Fruit fly (Drosophila melanogaster) whole organism, embryonic: Measurements from ENCODE around the gene Taf8.

ENCODE experiments used
- Aef1 ChIP-seq: fragments of 200-800 bp; sonication (Bioruptor generic); IDR thresholded peaks from 3 replicates; pipeline ENCODE4 v1.3.6; 2022; ENCODE audit warnings: missing biosample characterization, missing genetic modification characterization
- Asciz ChIP-seq: fragments of 200-800 bp; sonication (Bioruptor generic); optimal IDR thresholded peaks from 2 replicates; lab custom pipeline; 2017; ENCODE audit warnings: missing biosample characterization, mild to moderate bottlenecking, missing genetic modification characterization, missing genetic modification reagents
- Atf3 ChIP-seq: fragments of 200-800 bp; sonication (Bioruptor generic); optimal IDR thresholded peaks from 3 replicates; lab custom pipeline; 2016; ENCODE audit warnings: missing biosample characterization, missing genetic modification characterization
- Bgb ChIP-seq: fragments of 200-800 bp; sonication (Bioruptor generic); IDR thresholded peaks from 2 replicates; pipeline ENCODE4 v1.3.6; 2022; ENCODE audit warnings: missing biosample characterization, missing genetic modification characterization; ENCODE audit not compliant: partially characterized antibody
- CG10147 ChIP-seq: fragments of 200-800 bp; sonication (Bioruptor generic); optimal IDR thresholded peaks from 2 replicates; lab custom pipeline; 2019; ENCODE audit warnings: missing biosample characterization, mild to moderate bottlenecking, missing genetic modification characterization, moderate library complexity
- CG10431 ChIP-seq: fragments of 200-800 bp; sonication (Bioruptor generic); optimal IDR thresholded peaks from 3 replicates; lab custom pipeline; 2018; ENCODE audit warnings: missing biosample characterization, mild to moderate bottlenecking, missing genetic modification characterization
- CG12155 ChIP-seq: fragments of 200-800 bp; sonication (Bioruptor generic); optimal IDR thresholded peaks from 3 replicates; lab custom pipeline; 2016; ENCODE audit warnings: missing biosample characterization, missing genetic modification characterization
- CG12299 ChIP-seq: fragments of 200-800 bp; sonication (Bioruptor generic); optimal IDR thresholded peaks from 2 replicates; lab custom pipeline; 2018; ENCODE audit warnings: missing biosample characterization, mild to moderate bottlenecking, missing genetic modification characterization
- CG15514 ChIP-seq: fragments of 200-800 bp; sonication (Bioruptor generic); optimal IDR thresholded peaks from 3 replicates; lab custom pipeline; 2017; ENCODE audit warnings: missing biosample characterization, missing genetic modification characterization, mild to moderate bottlenecking, moderate library complexity, missing genetic modification reagents
- CG15601 ChIP-seq: fragments of 200-800 bp; sonication (Bioruptor generic); optimal IDR thresholded peaks from 3 replicates; lab custom pipeline; 2019; ENCODE audit warnings: missing biosample characterization, mild to moderate bottlenecking, missing genetic modification characterization, moderate library complexity
- CG1603 ChIP-seq: fragments of 200-800 bp; sonication (Bioruptor generic); optimal IDR thresholded peaks from 2 replicates; lab custom pipeline; 2019; ENCODE audit warnings: missing biosample characterization, mild to moderate bottlenecking, missing genetic modification characterization, moderate library complexity
- CG16863 ChIP-seq: fragments of 200-800 bp; sonication (Bioruptor generic); optimal IDR thresholded peaks from 3 replicates; lab custom pipeline; 2016; ENCODE audit warnings: missing biosample characterization, missing genetic modification characterization
- CG17186 ChIP-seq: fragments of 200-800 bp; sonication (Bioruptor generic); optimal IDR thresholded peaks from 3 replicates; lab custom pipeline; 2017; ENCODE audit warnings: missing biosample characterization, missing genetic modification reagents, missing genetic modification characterization
- CG17359 ChIP-seq: fragments of 200-800 bp; sonication (Bioruptor generic); optimal IDR thresholded peaks from 3 replicates; lab custom pipeline; 2018; ENCODE audit warnings: missing biosample characterization, mild to moderate bottlenecking, missing genetic modification characterization, moderate library complexity
- CG30403 ChIP-seq: fragments of 200-800 bp; sonication (Bioruptor generic); optimal IDR thresholded peaks from 3 replicates; lab custom pipeline; 2016; ENCODE audit warnings: missing biosample characterization, missing genetic modification characterization
- CG31388 ChIP-seq: fragments of 200-800 bp; sonication (Bioruptor generic); optimal IDR thresholded peaks from 2 replicates; lab custom pipeline; 2016; ENCODE audit warnings: missing biosample characterization, missing genetic modification characterization
- CG3407 ChIP-seq: fragments of 200-800 bp; sonication (Bioruptor generic); optimal IDR thresholded peaks from 2 replicates; lab custom pipeline; 2018; ENCODE audit warnings: missing biosample characterization, mild to moderate bottlenecking, missing genetic modification characterization
- CG34422 ChIP-seq: fragments of 200-800 bp; sonication (Bioruptor generic); IDR thresholded peaks from 3 replicates; pipeline ENCODE4 v1.3.6; 2022; ENCODE audit warnings: missing biosample characterization, missing genetic modification characterization
- CG42726 ChIP-seq: fragments of 200-800 bp; sonication (Bioruptor generic); IDR thresholded peaks from 2 replicates; pipeline ENCODE4 v1.3.6; 2022; ENCODE audit warnings: missing biosample characterization, missing genetic modification characterization; ENCODE audit not compliant: partially characterized antibody
- CoRest ChIP-seq: fragments of 200-800 bp; sonication (Bioruptor generic); optimal IDR thresholded peaks from 3 replicates; lab custom pipeline; 2018; ENCODE audit warnings: missing biosample characterization, mild to moderate bottlenecking, missing genetic modification characterization, moderate library complexity
- Deaf1 ChIP-seq: fragments of 200-800 bp; optimal IDR thresholded peaks from 3 replicates; lab custom pipeline; 2019; ENCODE audit warnings: missing biosample characterization, mild to moderate bottlenecking, missing genetic modification characterization, moderate library complexity
- Dref ChIP-seq: fragments of 200-800 bp; sonication (Bioruptor generic); IDR thresholded peaks from 2 replicates; pipeline ENCODE4 v1.3.6; 2022; ENCODE audit warnings: missing biosample characterization, missing genetic modification characterization
- Eip74EF ChIP-seq, 2 experiments: fragments of 200-800 bp in 1 of 2; fragments of >200 bp in 1 of 2; sonication (Bioruptor generic) in 1 of 2; optimal IDR thresholded peaks; 2 replicates each; lab custom pipeline; 2017 to 2019; ENCODE audit warnings: missing biosample characterization in 2 of 2, missing genetic modification characterization in 2 of 2, mild to moderate bottlenecking in 1 of 2, moderate library complexity in 1 of 2
- Fer1 ChIP-seq: fragments of 200-800 bp; sonication (Bioruptor generic); optimal IDR thresholded peaks from 2 replicates; lab custom pipeline; 2017; ENCODE audit warnings: missing biosample characterization, mild to moderate bottlenecking, missing genetic modification characterization
- Fer3 ChIP-seq: fragments of 200-800 bp; sonication (Bioruptor generic); optimal IDR thresholded peaks from 2 replicates; lab custom pipeline; 2018; ENCODE audit warnings: missing biosample characterization, mild to moderate bottlenecking, missing genetic modification characterization, moderate library complexity
- MBD-R2 ChIP-seq: fragments of 200-800 bp; sonication (Bioruptor generic); IDR thresholded peaks from 2 replicates; pipeline ENCODE4 v1.3.6; 2022; ENCODE audit warnings: missing biosample characterization, missing genetic modification characterization
- MESR4 ChIP-seq: fragments of 200-800 bp; sonication (Bioruptor generic); optimal IDR thresholded peaks from 2 replicates; lab custom pipeline; 2018; ENCODE audit warnings: missing biosample characterization, mild to moderate bottlenecking, missing genetic modification characterization, moderate library complexity
- Oli ChIP-seq: fragments of 200-800 bp; sonication (Bioruptor generic); optimal IDR thresholded peaks from 2 replicates; lab custom pipeline; 2018; ENCODE audit warnings: missing biosample characterization, mild to moderate bottlenecking, missing genetic modification characterization, moderate library complexity
- Rfx ChIP-seq: fragments of 200-800 bp; sonication (Bioruptor generic); IDR thresholded peaks from 2 replicates; pipeline ENCODE4 v1.3.6; 2022; ENCODE audit warnings: missing biosample characterization, missing genetic modification characterization
- Side ChIP-seq: fragments of 200-800 bp; sonication (Bioruptor generic); optimal IDR thresholded peaks from 2 replicates; lab custom pipeline; 2016; ENCODE audit warnings: missing biosample characterization, missing genetic modification characterization
- Sry-δ ChIP-seq: fragments of 200-800 bp; sonication (Bioruptor generic); optimal IDR thresholded peaks from 2 replicates; lab custom pipeline; 2016; ENCODE audit warnings: missing biosample characterization, missing genetic modification characterization
- amos ChIP-seq: fragments of 200-800 bp; sonication (Bioruptor generic); IDR thresholded peaks from 2 replicates; pipeline ENCODE4 v1.3.6; 2022; ENCODE audit warnings: missing biosample characterization, missing genetic modification characterization; ENCODE audit not compliant: partially characterized antibody
- bbx ChIP-seq: fragments of 200-800 bp; sonication (Bioruptor generic); IDR thresholded peaks from 2 replicates; pipeline ENCODE4 v1.3.6; 2022; ENCODE audit warnings: missing biosample characterization, missing genetic modification characterization; ENCODE audit not compliant: partially characterized antibody
- bsh ChIP-seq, 2 experiments: fragments of 200-800 bp; sonication (Bioruptor generic); optimal IDR thresholded peaks; 2 replicates each; lab custom pipeline; 2017 to 2018; ENCODE audit warnings: mild to moderate bottlenecking in 2 of 2, missing biosample characterization in 2 of 2, missing genetic modification characterization in 2 of 2, moderate library complexity in 1 of 2
- cwo ChIP-seq: fragments of 200-800 bp; sonication (Bioruptor generic); optimal IDR thresholded peaks from 3 replicates; lab custom pipeline; 2017; ENCODE audit warnings: missing biosample characterization, missing genetic modification characterization, mild to moderate bottlenecking, moderate library complexity, missing genetic modification reagents
- gem ChIP-seq: fragments of 200-800 bp; sonication (Bioruptor generic); optimal IDR thresholded peaks from 2 replicates; lab custom pipeline; 2019; ENCODE audit warnings: missing biosample characterization, mild to moderate bottlenecking, missing genetic modification characterization, moderate library complexity
- gsb-n ChIP-seq: fragments of 200-800 bp; sonication (Bioruptor generic); optimal IDR thresholded peaks from 3 replicates; lab custom pipeline; 2018; ENCODE audit warnings: missing biosample characterization, mild to moderate bottlenecking, missing genetic modification characterization
- hkb ChIP-seq, 2 experiments: fragments of 200-800 bp in 1 of 2; fragments of >200 bp in 1 of 2; sonication (Bioruptor generic) in 1 of 2; IDR thresholded peaks in 1 of 2; optimal IDR thresholded peaks in 1 of 2; 2 replicates each; pipeline versions ENCODE4 v1.3.6 to Lab custom; 2017 to 2022; ENCODE audit warnings: missing biosample characterization in 1 of 2, missing genetic modification characterization in 1 of 2
- inv ChIP-seq: fragments of 200-800 bp; sonication (Bioruptor generic); IDR thresholded peaks from 2 replicates; pipeline ENCODE4 v1.3.6; 2022; ENCODE audit warnings: missing biosample characterization, missing genetic modification characterization; ENCODE audit not compliant: partially characterized antibody
- nau ChIP-seq: fragments of 200-800 bp; sonication (Bioruptor generic); optimal IDR thresholded peaks from 3 replicates; lab custom pipeline; 2017; ENCODE audit warnings: missing biosample characterization, mild to moderate bottlenecking, missing genetic modification characterization, missing genetic modification reagents
- pum ChIP-seq: fragments of 200-800 bp; sonication (Bioruptor generic); optimal IDR thresholded peaks from 2 replicates; lab custom pipeline; 2016; ENCODE audit warnings: missing biosample characterization, missing genetic modification characterization
- rib ChIP-seq: fragments of 200-800 bp; sonication (Bioruptor generic); IDR thresholded peaks from 2 replicates; pipeline ENCODE4 v1.3.6; 2022; ENCODE audit warnings: missing biosample characterization, missing genetic modification characterization
- row ChIP-seq: fragments of 200-800 bp; sonication (Bioruptor generic); IDR thresholded peaks from 3 replicates; pipeline ENCODE4 v1.3.6; 2022; ENCODE audit warnings: missing biosample characterization, missing genetic modification characterization
- salm ChIP-seq: fragments of 200-800 bp; sonication (Bioruptor generic); optimal IDR thresholded peaks from 2 replicates; lab custom pipeline; 2018; ENCODE audit warnings: missing biosample characterization, mild to moderate bottlenecking, missing genetic modification characterization
- sens-2 ChIP-seq: fragments of 200-800 bp; sonication (Bioruptor generic); IDR thresholded peaks from 2 replicates; pipeline ENCODE4 v1.3.6; 2022; ENCODE audit warnings: missing biosample characterization, missing genetic modification characterization
- slbo ChIP-seq: fragments of 200-800 bp; sonication (Bioruptor generic); IDR thresholded peaks from 2 replicates; pipeline ENCODE4 v1.3.6; 2022; ENCODE audit warnings: missing biosample characterization, missing genetic modification characterization
- vvl ChIP-seq: fragments of 200-800 bp; sonication (Bioruptor generic); IDR thresholded peaks from 2 replicates; pipeline ENCODE4 v1.3.6; 2022; ENCODE audit warnings: missing biosample characterization, missing genetic modification characterization

The Taf8 gene

DNA sequence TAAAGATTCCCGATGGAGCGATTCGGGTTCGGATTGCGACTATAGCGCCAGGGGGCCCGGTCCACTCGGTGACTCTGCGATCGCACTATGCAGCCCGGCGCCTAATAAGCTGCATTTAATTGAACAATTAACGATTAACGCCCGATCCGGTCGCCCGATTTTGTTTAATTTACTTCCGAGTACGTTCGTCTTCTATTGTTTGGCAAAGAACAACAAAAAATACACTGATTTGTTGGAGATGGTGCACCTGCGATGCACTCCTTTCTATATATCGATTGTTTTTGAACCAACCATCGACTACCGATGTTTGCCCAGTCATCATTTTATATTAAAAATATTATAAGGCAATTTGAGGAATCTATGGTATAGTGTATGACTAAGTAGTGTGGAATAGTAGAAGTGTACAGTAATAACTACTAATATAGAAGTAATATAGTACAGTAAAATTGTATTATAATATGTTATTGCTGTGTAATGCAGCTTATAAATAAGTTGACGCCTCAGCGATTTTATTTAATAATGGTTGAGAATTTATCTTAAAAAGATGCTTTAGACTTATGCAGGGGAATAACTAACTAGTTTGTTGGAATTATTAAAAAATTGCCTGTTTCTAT lies 565 bp upstream of the Taf8 start, which contains the start of gene Mvb12 (continued):
- TF ChIP-seq row = peak; percentile 58
- no peak for TF ChIP-seq pum (GFP tag; lab: Kevin White, UChicago)
- TF ChIP-seq gem (tag; lab: Kevin White, UChicago) = peak; percentile 18
- no peak for TF ChIP-seq CG10431 (GFP tag; lab: Kevin White, UChicago)
- peak; percentile 70; the same call in 2 of the 3 replicates for TF ChIP-seq CG34422 (GFP tag; lab: Robert Waterston, UW)
- TF ChIP-seq Bgb (GFP tag; lab: Robert Waterston, UW) = peak; percentile 66
- TF ChIP-seq CG3407 (GFP tag; lab: Kevin White, UChicago) = peak; percentile 39
- TF ChIP-seq CG31388 (GFP tag; lab: Kevin White, UChicago) = no peak
- no peak for TF ChIP-seq CG16863 (GFP tag; lab: Kevin White, UChicago)
- peak; percentile 41; the same call in 1 of the 2 replicates for TF ChIP-seq slbo (GFP tag; lab: Robert Waterston, UW)
- TF ChIP-seq sens-2 (GFP tag; lab: Robert Waterston, UW) = peak; percentile 72
- peak; percentile 15 for TF ChIP-seq nau (GFP tag; lab: Kevin White, UChicago)
- TF ChIP-seq CG17359 (tag; lab: Kevin White, UChicago) = peak; percentile 5
- peak; percentile 53 for TF ChIP-seq Sry-δ
- TF ChIP-seq Fer1 (GFP tag; lab: Kevin White, UChicago) = peak; percentile 19
- peak; percentile 74 for TF ChIP-seq bbx (GFP tag; lab: Robert Waterston, UW)
- TF ChIP-seq CG42726 (GFP tag; lab: Robert Waterston, UW) = peak; percentile 58; the same call in 1 of the 2 replicates
- peak; percentile 3 for TF ChIP-seq CG12299 (tag; lab: Kevin White, UChicago)
- TF ChIP-seq salm = peak; percentile 1
- peak; percentile 54 for TF ChIP-seq MESR4
- no peak for TF ChIP-seq Atf3
- no peak for TF ChIP-seq CG12155 (GFP tag; lab: Kevin White, UChicago)
- no peak for TF ChIP-seq Oli (tag; lab: Kevin White, UChicago)
- TF ChIP-seq vvl (GFP tag; lab: Robert Waterston, UW) = peak; percentile 27; the same call in 1 of the 2 replicates
- no peak for TF ChIP-seq hkb (optimal IDR thresholded peaks at IDR 0.05; lab: Kevin White, UChicago)
- TF ChIP-seq hkb (GFP tag; IDR thresholded peaks at IDR 0.05; lab: Robert Waterston, UW) = peak; percentile 44
- peak; percentile 41; the same call in 1 of the 2 replicates for TF ChIP-seq inv (GFP tag; lab: Robert Waterston, UW)
- TF ChIP-seq rib (GFP tag; lab: Robert Waterston, UW) = no peak
- peak in 1 of 2 experiments; percentile 76 for TF ChIP-seq Eip74EF (GFP tag; optimal IDR thresholded peaks at IDR 0.05; lab: Kevin White, UChicago)
- peak; percentile 48 for TF ChIP-seq CG1603
- TF ChIP-seq Aef1 (GFP tag; lab: Robert Waterston, UW) = peak; percentile 42; the same call in 2 of the 3 replicates
- peak; percentile 20 for TF ChIP-seq CG10147 (GFP tag; lab: Kevin White, UChicago)
- TF ChIP-seq CG30403 = peak; percentile 15
- TF ChIP-seq bsh (GFP tag; optimal IDR thresholded peaks at IDR 0.05; lab: Kevin White, UChicago) = peak in 1 of 2 experiments; percentile 37
- TF ChIP-seq amos (GFP tag; lab: Robert Waterston, UW) = peak; percentile 73
- TF ChIP-seq CoRest (tag; lab: Kevin White, UChicago) = peak; percentile 13
- peak; percentile 24 for TF ChIP-seq gsb-n (tag; lab: Kevin White, UChicago)
- no peak for TF ChIP-seq Side (GFP tag; lab: Kevin White, UChicago)
- TF ChIP-seq Deaf1 (tag; lab: Kevin White, UChicago) = peak; percentile 58
- TF ChIP-seq CG15514 = peak; percentile 33
- 0 out of 2 replicates have a peak, but pooled peaks have one; percentile 19 for TF ChIP-seq Rfx (GFP tag; lab: Robert Waterston, UW)
- no peak for TF ChIP-seq Fer3 (tag; lab: Kevin White, UChicago)
- TF ChIP-seq Asciz (GFP tag; lab: Kevin White, UChicago) = no peak
- TF ChIP-seq Dref = peak; percentile 65
- 0 out of 2 replicates have a peak, but pooled peaks have one; percentile 35 for TF ChIP-seq MBD-R2 (GFP tag; lab: Robert Waterston, UW)
- TF ChIP-seq cwo = no peak
- TF ChIP-seq CG17186 (GFP tag; lab: Kevin White, UChicago) = peak; percentile 4
- peak; percentile 45 for TF ChIP-seq CG15601 (tag; lab: Kevin White, UChicago)
